Worm (Caenorhabditis elegans): ENCODE data around the gene pitr-6.

DNA sequence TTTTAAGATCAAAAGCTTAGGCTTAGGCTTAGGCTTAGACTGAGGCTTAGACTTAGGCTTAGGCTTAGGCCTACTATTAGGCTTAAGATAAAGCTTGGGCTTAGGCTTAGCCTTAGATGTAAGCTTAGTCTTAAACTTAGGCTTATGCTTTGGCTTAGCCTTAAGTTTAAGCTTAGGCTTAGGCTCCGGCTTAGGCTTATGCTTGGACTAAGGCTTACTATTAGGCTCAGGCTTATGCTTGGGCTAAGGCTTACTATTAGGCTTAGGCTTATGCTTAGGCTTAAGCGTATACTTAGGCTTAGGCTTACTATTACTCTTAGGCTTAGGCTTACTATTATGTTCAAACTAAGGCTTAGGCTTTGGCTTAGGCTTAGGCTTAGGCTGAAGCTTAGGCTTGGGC, 8.4 kb upstream of the pitr-6 start:
- no peak for TF ChIP-seq sox-2 (GFP tag; IDR thresholded peaks at IDR 0.05)
- TF ChIP-seq pha-4 (tag; optimal IDR thresholded peaks at IDR 0.05): no peak
- no peak for TF ChIP-seq elt-2 (tag; optimal IDR thresholded peaks at IDR 0.05)
